Worm (Caenorhabditis elegans) whole organism, L3 larva: ENCODE data around the gene clc-9.

Experiments
- R02D3.7 ChIP-seq: fragments of 150-350 bp; optimal IDR thresholded peaks from 2 replicates; lab custom pipeline; 2014; ENCODE audit warnings: missing biosample characterization, missing genetic modification characterization
- aly-2 ChIP-seq: fragments of 150-350 bp; optimal IDR thresholded peaks from 2 replicates; lab custom pipeline; 2014; ENCODE audit warnings: missing biosample characterization, missing genetic modification characterization
- ama-1 ChIP-seq: fragments of 150-350 bp; optimal IDR thresholded peaks from 2 replicates; lab custom pipeline; 2018
- ceh-16 ChIP-seq: sonication (generic microtip); optimal IDR thresholded peaks from 2 replicates; lab custom pipeline; 2017; ENCODE audit warnings: missing biosample characterization, missing genetic modification characterization
- ceh-28 ChIP-seq: fragments of 150-350 bp; optimal IDR thresholded peaks from 2 replicates; lab custom pipeline; 2014; ENCODE audit warnings: missing biosample characterization, missing genetic modification reagents, missing genetic modification characterization
- ceh-82 ChIP-seq: fragments of 150-350 bp; optimal IDR thresholded peaks from 2 replicates; lab custom pipeline; 2014; ENCODE audit warnings: missing biosample characterization, missing genetic modification characterization
- ceh-9 ChIP-seq: sonication (generic microtip); optimal IDR thresholded peaks from 2 replicates; lab custom pipeline; 2018; ENCODE audit warnings: missing biosample characterization, missing genetic modification characterization
- daf-12 ChIP-seq: fragments of 150-350 bp; optimal IDR thresholded peaks from 2 replicates; lab custom pipeline; 2014; ENCODE audit warnings: missing biosample characterization, missing genetic modification reagents, missing genetic modification characterization
- egl-27 ChIP-seq: sonication (generic microtip); optimal IDR thresholded peaks from 4 replicates; lab custom pipeline; 2017; ENCODE audit warnings: missing biosample characterization, missing genetic modification reagents, missing genetic modification characterization
- egl-5 ChIP-seq: fragments of 150-350 bp; optimal IDR thresholded peaks from 2 replicates; lab custom pipeline; 2017; ENCODE audit warnings: missing biosample characterization, missing genetic modification reagents, missing genetic modification characterization, inconsistent platforms
- elt-1 ChIP-seq: fragments of 150-350 bp; optimal IDR thresholded peaks from 2 replicates; lab custom pipeline; 2014; ENCODE audit warnings: missing biosample characterization, missing genetic modification characterization
- elt-2 ChIP-seq: sonication (generic microtip); optimal IDR thresholded peaks from 2 replicates; lab custom pipeline; 2016; ENCODE audit warnings: missing genetic modification reagents, mild to moderate bottlenecking, missing genetic modification characterization, missing compliant biosample characterization
- elt-3 ChIP-seq, 3 experiments: fragments of 150-350 bp in 1 of 3; sonication (generic microtip) in 2 of 3; optimal IDR thresholded peaks; 2 replicates in 2 of 3; 4 replicates in 1 of 3; lab custom pipeline; 2014 to 2017; ENCODE audit warnings: missing biosample characterization in 3 of 3, missing genetic modification characterization in 3 of 3
- eor-1 ChIP-seq, 2 experiments: fragments of 150-350 bp; optimal IDR thresholded peaks; 2 replicates each; lab custom pipeline; 2014 to 2018; ENCODE audit warnings: missing biosample characterization in 2 of 2, missing genetic modification characterization in 2 of 2
- fkh-10 ChIP-seq: sonication (generic microtip); optimal IDR thresholded peaks from 2 replicates; lab custom pipeline; 2017; ENCODE audit warnings: missing biosample characterization, missing genetic modification reagents, missing genetic modification characterization
- fkh-2 ChIP-seq: fragments of 150-350 bp; optimal IDR thresholded peaks from 2 replicates; lab custom pipeline; 2014; ENCODE audit warnings: missing biosample characterization, missing genetic modification reagents, missing genetic modification characterization
- hmg-11 ChIP-seq: sonication (generic microtip); optimal IDR thresholded peaks from 2 replicates; lab custom pipeline; 2016; ENCODE audit warnings: missing genetic modification characterization, missing compliant biosample characterization
- lin-15B ChIP-seq: fragments of 150-350 bp; optimal IDR thresholded peaks from 2 replicates; lab custom pipeline; 2014; ENCODE audit warnings: missing biosample characterization, missing genetic modification characterization
- lsy-12 ChIP-seq: sonication (generic microtip); optimal IDR thresholded peaks from 2 replicates; lab custom pipeline; 2016; ENCODE audit warnings: mild to moderate bottlenecking, missing genetic modification characterization, missing compliant biosample characterization
- mdl-1 ChIP-seq: fragments of 150-350 bp; optimal IDR thresholded peaks from 2 replicates; lab custom pipeline; 2014; ENCODE audit warnings: missing biosample characterization, missing genetic modification characterization
- nfya-1 ChIP-seq: sonication (generic microtip); optimal IDR thresholded peaks from 2 replicates; lab custom pipeline; 2017; ENCODE audit warnings: missing genetic modification characterization, mild to moderate bottlenecking, missing compliant biosample characterization, antibody characterized with exemption, moderate library complexity; ENCODE audit not compliant: insufficient read depth
- nhr-11 ChIP-seq: fragments of 150-350 bp; optimal IDR thresholded peaks from 2 replicates; lab custom pipeline; 2014; ENCODE audit warnings: missing biosample characterization, missing genetic modification characterization
- nhr-23 ChIP-seq: fragments of 150-350 bp; optimal IDR thresholded peaks from 2 replicates; lab custom pipeline; 2014; ENCODE audit warnings: missing biosample characterization, missing genetic modification reagents, missing genetic modification characterization
- nhr-25 ChIP-seq: sonication (generic microtip); optimal IDR thresholded peaks from 2 replicates; lab custom pipeline; 2017; ENCODE audit warnings: missing biosample characterization, missing genetic modification characterization
- nhr-28 ChIP-seq: fragments of 150-350 bp; optimal IDR thresholded peaks from 2 replicates; lab custom pipeline; 2014; ENCODE audit warnings: missing biosample characterization, missing genetic modification characterization
- nhr-67 ChIP-seq: fragments of 150-350 bp; optimal IDR thresholded peaks from 2 replicates; lab custom pipeline; 2014; ENCODE audit warnings: missing biosample characterization, missing genetic modification characterization
- nhr-76 ChIP-seq: fragments of 150-350 bp; sonication (generic microtip); optimal IDR thresholded peaks from 5 replicates; lab custom pipeline; 2014; ENCODE audit warnings: missing biosample characterization, missing genetic modification characterization
- nhr-77 ChIP-seq: fragments of 150-350 bp; optimal IDR thresholded peaks from 2 replicates; lab custom pipeline; 2014; ENCODE audit warnings: missing biosample characterization, missing genetic modification characterization
- pha-4 ChIP-seq: fragments of 150-350 bp; optimal IDR thresholded peaks from 2 replicates; lab custom pipeline; 2014; ENCODE audit warnings: missing biosample characterization, missing genetic modification reagents, missing genetic modification characterization
- pqm-1 ChIP-seq: fragments of 150-350 bp; optimal IDR thresholded peaks from 2 replicates; lab custom pipeline; 2017; ENCODE audit warnings: missing biosample characterization, missing genetic modification characterization, inconsistent platforms
- sea-2 ChIP-seq: fragments of 150-350 bp; sonication (generic microtip); optimal IDR thresholded peaks from 4 replicates; lab custom pipeline; 2014; ENCODE audit warnings: missing biosample characterization, missing genetic modification reagents, missing genetic modification characterization
- skn-1 ChIP-seq: fragments of 150-350 bp; optimal IDR thresholded peaks from 2 replicates; lab custom pipeline; 2014; ENCODE audit warnings: missing biosample characterization, missing genetic modification characterization
- snpc-4 ChIP-seq: fragments of 150-350 bp; optimal IDR thresholded peaks from 2 replicates; lab custom pipeline; 2014; ENCODE audit warnings: missing biosample characterization, missing genetic modification characterization
- tbx-2 ChIP-seq: sonication (generic microtip); optimal IDR thresholded peaks from 2 replicates; lab custom pipeline; 2016; ENCODE audit warnings: mild to moderate bottlenecking, missing genetic modification characterization, missing compliant biosample characterization
- unc-39 ChIP-seq: sonication (generic microtip); optimal IDR thresholded peaks from 4 replicates; lab custom pipeline; 2017; ENCODE audit warnings: missing biosample characterization, missing genetic modification characterization
- unc-62 ChIP-seq: fragments of 150-350 bp; sonication (generic microtip); optimal IDR thresholded peaks from 4 replicates; lab custom pipeline; 2014; ENCODE audit warnings: missing biosample characterization, missing genetic modification reagents, missing genetic modification characterization
- zag-1 ChIP-seq: fragments of 150-350 bp; optimal IDR thresholded peaks from 2 replicates; lab custom pipeline; 2014; ENCODE audit warnings: missing biosample characterization, missing genetic modification characterization
- ztf-11 ChIP-seq: fragments of 150-350 bp; optimal IDR thresholded peaks from 2 replicates; lab custom pipeline; 2014; ENCODE audit warnings: missing biosample characterization, missing genetic modification characterization

clc-9 gene

ce11 chrIV:11150844-11151243 lies 38.1 kb downstream of the clc-9 start, which contains the start of gene C08F8.2:
Gene C08F8.2 (plus strand): TSS chrIV:11150997.
- TF ChIP-seq ama-1 (lab: Kevin White, UChicago) (peak; percentile 53), unc-39 (tag; lab: Kevin White, UChicago) (no peak)

- peak; percentile 67 for TF ChIP-seq nfya-1 (tag; lab: Kevin White, UChicago)
Measured at ce11 chrIV:11154425-11155114, 41.8 kb downstream of the clc-9 start, which contains the start of gene C08F8.3. Gene C08F8.3 (plus strand): TSS chrIV:11155044.

DNA sequence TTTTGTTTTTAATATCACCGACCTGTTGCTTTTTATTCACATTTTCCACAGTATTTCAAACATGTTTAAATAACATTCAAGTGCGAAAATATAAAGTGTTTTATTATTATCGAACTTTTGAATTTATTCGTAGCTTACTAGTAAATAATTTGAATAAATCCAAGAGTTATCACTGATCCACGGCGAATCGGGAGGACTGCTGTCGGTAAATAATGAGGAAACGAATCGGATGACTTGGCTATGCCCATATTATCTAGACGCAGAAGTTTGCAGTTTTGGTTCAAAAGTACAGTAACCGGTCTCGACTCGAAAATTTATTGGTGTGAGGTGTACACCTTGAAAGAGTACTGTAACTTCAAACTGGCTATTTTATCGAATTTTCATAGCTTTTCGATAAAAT lies 43.8 kb downstream of the clc-9 start:
- TF ChIP-seq eor-1 (tag; optimal IDR thresholded peaks at IDR 0.05; lab: Kevin White, UChicago) (no peak), tbx-2 (tag; lab: Kevin White, UChicago) (no peak), snpc-4 (tag; lab: Kevin White, UChicago) (no peak), mdl-1 (no peak), nhr-23 (tag; lab: Kevin White, UChicago) (no peak), egl-27 (no peak), elt-3 (tag; optimal IDR thresholded peaks at IDR 0.05; lab: Kevin White, UChicago) (no peak), pqm-1 (tag; lab: Kevin White, UChicago) (no peak), ceh-9 (tag; lab: Kevin White, UChicago) (no peak)
- TF ChIP-seq, all 47 proteins: peak for 0

DNA sequence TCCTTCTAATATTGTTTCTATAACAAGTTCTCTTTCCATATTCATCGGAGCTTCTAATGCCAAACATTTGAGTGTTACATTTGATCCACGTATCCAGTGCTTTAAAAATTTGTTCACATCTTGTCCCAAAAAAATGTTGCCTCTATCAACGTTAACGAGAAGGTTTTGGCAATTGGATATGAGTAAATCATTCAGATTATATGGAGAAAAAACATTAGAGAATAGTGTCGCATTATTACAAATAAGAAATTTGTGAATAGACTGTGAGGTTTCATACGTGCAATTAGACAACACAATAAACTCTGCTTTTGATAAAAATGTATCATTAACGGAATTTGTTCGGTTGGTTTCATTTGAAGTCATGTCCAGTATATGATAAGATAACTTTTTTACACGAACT lies 47.1 kb downstream of the clc-9 start, which contains the start of gene mboa-4:
Gene mboa-4, minus strand, starts transcription at position 101 of the 400 bp plus-strand sequence.
- TF ChIP-seq fkh-2 (tag; lab: Kevin White, UChicago) (no peak), tbx-2 (tag; lab: Kevin White, UChicago) (no peak), aly-2 (tag; lab: Kevin White, UChicago) (no peak), nhr-67 (no peak), nhr-28 (tag; lab: Kevin White, UChicago) (no peak), elt-1 (tag; lab: Kevin White, UChicago) (no peak), unc-39 (tag; lab: Kevin White, UChicago) (no peak), nfya-1 (tag; lab: Kevin White, UChicago) (no peak), mdl-1 (no peak), ceh-28 (tag; lab: Kevin White, UChicago) (no peak), egl-5 (tag; lab: Kevin White, UChicago) (no peak), unc-62 (GFP tag; lab: Kevin White, UChicago) (no peak)

DNA sequence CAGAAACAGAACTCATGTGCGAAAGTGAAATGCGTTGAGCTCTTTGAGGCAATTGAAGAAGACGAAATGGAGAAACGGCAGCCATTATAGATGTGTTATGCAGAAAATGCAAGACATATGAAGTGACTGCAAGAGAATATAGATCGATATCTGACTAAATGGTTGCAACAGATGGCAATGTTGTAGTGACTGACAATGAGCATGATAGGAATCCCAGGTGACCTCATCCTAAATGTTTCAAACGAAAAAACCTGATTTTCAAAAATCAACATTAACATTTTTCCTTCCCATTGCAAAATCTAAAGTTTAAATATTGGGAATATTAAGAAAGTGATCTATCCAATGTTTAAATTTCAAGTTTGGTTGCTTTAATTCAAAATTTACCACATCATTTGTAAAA lies 48.0 kb downstream of the clc-9 start, which contains the start of gene C08F8.15:
Gene C08F8.15, minus strand, starts transcription at position 101 of the 400 bp plus-strand sequence.
- TF ChIP-seq fkh-2 (tag; lab: Kevin White, UChicago) (no peak), pha-4 (no peak), aly-2 (tag; lab: Kevin White, UChicago) (no peak), pqm-1 (tag; lab: Kevin White, UChicago) (no peak), hmg-11 (tag; lab: Kevin White, UChicago) (no peak), skn-1 (tag; lab: Kevin White, UChicago) (no peak), nhr-11 (tag; lab: Kevin White, UChicago) (no peak), nhr-25 (no peak), ceh-16 (no peak), unc-39 (tag; lab: Kevin White, UChicago) (no peak), ztf-11 (tag; lab: Kevin White, UChicago) (no peak), zag-1 (tag; lab: Kevin White, UChicago) (no peak), egl-27 (no peak), R02D3.7 (tag; lab: Kevin White, UChicago) (no peak), fkh-10 (GFP tag; lab: Kevin White, UChicago) (no peak), ceh-82 (tag; lab: Kevin White, UChicago) (no peak)
- TF ChIP-seq, all 47 proteins: peak for 0

ce11 chrIV:11162451-11162850 lies 49.7 kb downstream of the clc-9 start, which contains the start of gene fbxb-9:
Gene fbxb-9 (minus strand): TSS chrIV:11162551.
- TF ChIP-seq ztf-11 (tag; lab: Kevin White, UChicago) (no peak), fkh-2 (tag; lab: Kevin White, UChicago) (no peak), elt-3 (tag; optimal IDR thresholded peaks at IDR 0.05; lab: Kevin White, UChicago) (no peak), lin-15B (tag; lab: Kevin White, UChicago) (no peak), daf-12 (tag; lab: Kevin White, UChicago) (no peak), skn-1 (tag; lab: Kevin White, UChicago) (no peak), egl-5 (tag; lab: Kevin White, UChicago) (no peak), zag-1 (tag; lab: Kevin White, UChicago) (no peak), nhr-28 (tag; lab: Kevin White, UChicago) (no peak), sea-2 (GFP tag; lab: Kevin White, UChicago) (no peak), elt-2 (tag; lab: Kevin White, UChicago) (no peak), lsy-12 (tag; lab: Kevin White, UChicago) (no peak), tbx-2 (tag; lab: Kevin White, UChicago) (no peak), ceh-28 (tag; lab: Kevin White, UChicago) (no peak), unc-39 (tag; lab: Kevin White, UChicago) (no peak), nhr-25 (no peak), snpc-4 (tag; lab: Kevin White, UChicago) (no peak), nhr-76 (tag; lab: Kevin White, UChicago) (no peak), nhr-77 (tag; lab: Kevin White, UChicago) (no peak)
